Worm (Caenorhabditis elegans): ENCODE data around the gene efn-3.
A peak's percentile ranks its signal among the peaks of the same experiment; 100 is the strongest.

efn-3 gene

ce11 chrX:13511796-13512195 is 34.5 kb upstream of the efn-3 start (continued):
- TF ChIP-seq ceh-34 (tag; optimal IDR thresholded peaks at IDR 0.05) (peak; percentile 23), hlh-13 (GFP tag; optimal IDR thresholded peaks at IDR 0.05) (peak; percentile 42), madf-2 (tag; optimal IDR thresholded peaks at IDR 0.05) (peak; percentile 72), ceh-31 (tag; optimal IDR thresholded peaks at IDR 0.05) (peak; percentile 23), pha-4 (tag; optimal IDR thresholded peaks at IDR 0.05) (no peak), ama-1 (optimal IDR thresholded peaks at IDR 0.05) (no peak), hlh-6 (tag; optimal IDR thresholded peaks at IDR 0.05) (peak; percentile 78), ahr-1 (tag; optimal IDR thresholded peaks at IDR 0.05) (peak; percentile 54), hlh-8 (tag; optimal IDR thresholded peaks at IDR 0.05) (peak; percentile 70), dve-1 (tag; optimal IDR thresholded peaks at IDR 0.05) (peak; percentile 24), ref-2 (tag; optimal IDR thresholded peaks at IDR 0.05) (peak; percentile 74), gmeb-2 (tag; optimal IDR thresholded peaks at IDR 0.05) (peak; percentile 79), unc-3 (GFP tag; conservative IDR thresholded peaks at IDR 0.05) (peak; percentile 67), unc-3 (tag; optimal IDR thresholded peaks at IDR 0.05) (peak; percentile 71), unc-86 (tag; optimal IDR thresholded peaks at IDR 0.05) (peak; percentile 72), sox-2 (GFP tag; IDR thresholded peaks at IDR 0.05) (peak; percentile 78), nfya-1 (tag; optimal IDR thresholded peaks at IDR 0.05) (peak; percentile 63)

DNA sequence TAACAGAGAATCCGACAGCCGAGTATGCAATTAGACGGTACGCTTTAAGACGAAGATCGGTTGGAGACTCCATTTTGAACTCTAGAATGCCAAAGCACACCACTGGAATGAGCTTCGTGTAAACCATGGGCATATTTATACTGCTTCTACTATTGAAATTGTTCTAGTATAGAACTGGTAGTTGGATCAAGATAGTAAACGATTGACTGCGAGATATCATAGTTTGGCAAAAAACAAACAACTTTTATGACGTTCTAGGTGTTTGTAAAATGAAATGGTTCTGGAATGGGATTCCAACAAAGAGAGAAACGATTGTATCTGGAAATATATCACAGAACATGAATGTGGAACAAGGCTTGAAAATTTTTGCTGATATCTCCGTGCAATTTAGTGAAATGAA is 33.7 kb upstream of the efn-3 start, which contains the start of gene col-185:
Gene col-185 (minus strand): TSS at position 101 of the 400 bp plus-strand sequence.
- no peak for TF ChIP-seq hlh-15 (tag; optimal IDR thresholded peaks at IDR 0.05)
- TF ChIP-seq unc-86 (tag; optimal IDR thresholded peaks at IDR 0.05): no peak
- no peak for TF ChIP-seq rnt-1 (tag; optimal IDR thresholded peaks at IDR 0.05)
- TF ChIP-seq syd-9 (tag; optimal IDR thresholded peaks at IDR 0.05): no peak
- no peak for TF ChIP-seq odd-2 (tag; optimal IDR thresholded peaks at IDR 0.05)
- no peak for TF ChIP-seq K02D7.2 (tag; optimal IDR thresholded peaks at IDR 0.05)
- no peak for TF ChIP-seq ceh-19 (GFP tag; optimal IDR thresholded peaks at IDR 0.05)
- TF ChIP-seq ceh-31 (tag; optimal IDR thresholded peaks at IDR 0.05): no peak
- TF ChIP-seq hlh-13 (GFP tag; optimal IDR thresholded peaks at IDR 0.05): no peak
- TF ChIP-seq pqm-1 (tag; optimal IDR thresholded peaks at IDR 0.05): no peak
- TF ChIP-seq nhr-232 (tag; optimal IDR thresholded peaks at IDR 0.05): no peak
- no peak for TF ChIP-seq dmd-4 (tag; optimal IDR thresholded peaks at IDR 0.05; ENCODE audit: borderline replicate concordance)
- TF ChIP-seq hlh-8 (tag; optimal IDR thresholded peaks at IDR 0.05): no peak

DNA sequence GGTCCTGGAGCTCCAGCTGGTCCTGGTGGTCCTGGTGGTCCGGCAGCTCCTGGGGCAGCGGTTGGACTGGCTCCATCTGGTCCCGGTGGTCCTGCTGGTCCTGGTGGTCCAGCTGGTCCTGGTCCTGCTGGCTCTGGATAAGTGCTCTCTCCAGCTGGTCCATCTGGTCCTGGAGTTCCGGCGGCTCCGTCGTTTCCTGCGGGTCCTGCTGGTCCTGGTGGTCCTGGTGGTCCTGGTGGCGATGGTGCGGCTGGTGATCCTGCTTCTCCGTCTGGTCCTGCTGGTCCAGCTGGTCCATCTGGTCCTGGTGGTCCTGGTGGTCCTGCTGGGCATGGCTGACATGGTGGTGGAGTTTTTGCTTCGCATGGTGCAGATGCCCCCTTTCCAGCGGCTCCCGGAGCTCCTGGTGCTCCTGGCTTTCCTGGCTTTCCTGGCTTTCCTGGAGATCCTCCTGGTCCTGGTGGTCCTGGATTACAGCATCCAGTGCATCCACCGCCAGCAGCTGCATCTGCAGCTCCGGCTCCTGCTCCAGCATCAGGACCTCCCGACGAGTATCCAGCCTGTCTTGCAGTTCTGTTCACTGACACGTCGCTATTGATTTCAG is 33.1 kb upstream of the efn-3 start:
- TF ChIP-seq hlh-6 (tag; optimal IDR thresholded peaks at IDR 0.05): peak; percentile 36
- no peak for TF ChIP-seq gmeb-2 (tag; optimal IDR thresholded peaks at IDR 0.05)
- TF ChIP-seq pha-2 (tag; optimal IDR thresholded peaks at IDR 0.05): no peak
- TF ChIP-seq mec-3 (tag; optimal IDR thresholded peaks at IDR 0.05; ENCODE audit: borderline replicate concordance): no peak
- no peak for TF ChIP-seq unc-3 (GFP tag; conservative IDR thresholded peaks at IDR 0.05)
- TF ChIP-seq unc-3 (tag; optimal IDR thresholded peaks at IDR 0.05): no peak
- TF ChIP-seq syd-9 (tag; optimal IDR thresholded peaks at IDR 0.05): no peak
- TF ChIP-seq ceh-24 (tag; optimal IDR thresholded peaks at IDR 0.05): no peak
- no peak for TF ChIP-seq T23F11.4 (GFP tag; optimal IDR thresholded peaks at IDR 0.05)
- no peak for TF ChIP-seq ama-1 (optimal IDR thresholded peaks at IDR 0.05)

DNA sequence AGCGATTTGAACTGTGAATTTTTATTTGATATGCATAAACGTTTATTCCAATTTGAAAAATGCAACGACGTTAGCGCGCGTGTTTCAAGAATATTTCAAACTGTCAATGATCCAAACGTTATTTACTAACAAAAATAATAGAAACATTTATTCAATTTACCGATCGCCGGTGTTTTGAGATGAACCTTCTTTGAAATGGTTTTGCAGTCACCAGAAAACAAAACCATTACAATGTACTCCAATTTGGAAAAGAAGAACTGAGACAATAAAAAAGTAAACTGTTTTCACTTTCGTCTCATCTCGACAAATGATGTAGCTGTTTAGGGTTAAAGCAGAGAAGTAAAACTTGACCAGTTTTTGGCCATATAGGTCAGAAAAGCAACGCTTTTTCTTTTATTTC is 30.0 kb upstream of the efn-3 start, which contains the start of gene H06A10.1:
Gene H06A10.1 (plus strand): TSS at position 301 of the 400 bp plus-strand sequence.
- TF ChIP-seq ceh-18 (tag; optimal IDR thresholded peaks at IDR 0.05) (no peak), ceh-2 (tag; optimal IDR thresholded peaks at IDR 0.05) (no peak), ceh-19 (GFP tag; optimal IDR thresholded peaks at IDR 0.05) (no peak), sox-2 (GFP tag; IDR thresholded peaks at IDR 0.05) (no peak), unc-55 (GFP tag; optimal IDR thresholded peaks at IDR 0.05) (no peak), K02D7.2 (tag; optimal IDR thresholded peaks at IDR 0.05) (no peak), ceh-14 (tag; optimal IDR thresholded peaks at IDR 0.05) (no peak), ets-4 (tag; optimal IDR thresholded peaks at IDR 0.05) (no peak), tbx-2 (tag; optimal IDR thresholded peaks at IDR 0.05) (no peak), hlh-30 (tag; optimal IDR thresholded peaks at IDR 0.05; ENCODE audit: insufficient read depth) (no peak), nhr-11 (tag; optimal IDR thresholded peaks at IDR 0.05) (no peak), hlh-6 (tag; optimal IDR thresholded peaks at IDR 0.05) (no peak), fkh-6 (tag; optimal IDR thresholded peaks at IDR 0.05) (no peak), nhr-232 (tag; optimal IDR thresholded peaks at IDR 0.05) (no peak), hlh-13 (GFP tag; optimal IDR thresholded peaks at IDR 0.05) (no peak)
